Worm (Caenorhabditis elegans): Measurements from ENCODE around the gene ubc-26.

The ubc-26 gene

ce11 chrII:2900248-2900647 lies at the start of gene ubc-26:
TSS of gene ubc-26 (minus strand) at chrII:2900348.
- TF ChIP-seq hlh-30 (tag; optimal IDR thresholded peaks at IDR 0.05; ENCODE audit: insufficient read depth): no peak
- TF ChIP-seq ztf-7 (tag; optimal IDR thresholded peaks at IDR 0.05): no peak
- no peak for TF ChIP-seq hlh-11 (tag; optimal IDR thresholded peaks at IDR 0.05)
- no peak for TF ChIP-seq arid-1 (GFP tag; conservative IDR thresholded peaks at IDR 0.05)
- TF ChIP-seq Y5F2A.4 (GFP tag; optimal IDR thresholded peaks at IDR 0.05): no peak
- TF ChIP-seq lin-39 (tag; optimal IDR thresholded peaks at IDR 0.05): no peak
- no peak for TF ChIP-seq fos-1 (tag; optimal IDR thresholded peaks at IDR 0.05)
- no peak for TF ChIP-seq F44E2.7 (GFP tag; IDR thresholded peaks at IDR 0.05)
- TF ChIP-seq saeg-2 (GFP tag; IDR thresholded peaks at IDR 0.05): no peak
- no peak for TF ChIP-seq Y105C5A.15 (GFP tag; IDR thresholded peaks at IDR 0.05)
- no peak for TF ChIP-seq F26F4.8 (GFP tag; conservative IDR thresholded peaks at IDR 0.05)
- TF ChIP-seq mdt-29 (GFP tag; IDR thresholded peaks at IDR 0.05): no peak
- no peak for TF ChIP-seq ZK546.5 (tag; optimal IDR thresholded peaks at IDR 0.05)
- TF ChIP-seq lin-1 (GFP tag; IDR thresholded peaks at IDR 0.05): no peak
- no peak for TF ChIP-seq daf-19 (GFP tag; conservative IDR thresholded peaks at IDR 0.05)
- TF ChIP-seq ZK337.2 (GFP tag; IDR thresholded peaks at IDR 0.05): no peak

ce11 chrII:2948614-2949013 lies 48.5 kb upstream of the ubc-26 start:
- TF ChIP-seq madf-9 (GFP tag; conservative IDR thresholded peaks at IDR 0.05) (no peak), aha-1 (tag) (peak; percentile 98)

ce11 chrII:2946438-2946837 lies 46.3 kb upstream of the ubc-26 start, which contains the start of gene srw-79:
TSS of gene srw-79 (plus strand) at chrII:2946738.
- TF ChIP-seq lin-1 (GFP tag; IDR thresholded peaks at IDR 0.05): no peak
- TF ChIP-seq dmd-6 (GFP tag; IDR thresholded peaks at IDR 0.05): no peak
- no peak for TF ChIP-seq nhr-6 (tag; optimal IDR thresholded peaks at IDR 0.05)
- TF ChIP-seq egl-27 (tag; optimal IDR thresholded peaks at IDR 0.05): no peak
- TF ChIP-seq snpc-4 (tag; optimal IDR thresholded peaks at IDR 0.05): no peak
- no peak for TF ChIP-seq ceh-44 (GFP tag; IDR thresholded peaks at IDR 0.05)
- no peak for TF ChIP-seq nhr-11 (tag; optimal IDR thresholded peaks at IDR 0.05)
- no peak for TF ChIP-seq aha-1 (tag)
- TF ChIP-seq F44E2.7 (GFP tag; IDR thresholded peaks at IDR 0.05): no peak
- TF ChIP-seq attf-4 (tag; optimal IDR thresholded peaks at IDR 0.05): no peak
- TF ChIP-seq mep-1 (tag; optimal IDR thresholded peaks at IDR 0.05): no peak
- no peak for TF ChIP-seq lin-38 (GFP tag; IDR thresholded peaks at IDR 0.05)
- no peak for TF ChIP-seq ztf-7 (tag; optimal IDR thresholded peaks at IDR 0.05)
- TF ChIP-seq ceh-20 (GFP tag; IDR thresholded peaks at IDR 0.05): no peak
- TF ChIP-seq snpc-1.2 (GFP tag; IDR thresholded peaks at IDR 0.05): no peak
- TF ChIP-seq unc-130 (GFP tag; optimal IDR thresholded peaks at IDR 0.05): no peak
- no peak for TF ChIP-seq nhr-76 (tag; optimal IDR thresholded peaks at IDR 0.05)
- TF ChIP-seq zip-11 (GFP tag; IDR thresholded peaks at IDR 0.05): no peak
- no peak for TF ChIP-seq ZK337.2 (GFP tag; IDR thresholded peaks at IDR 0.05)

ce11 chrII:2943966-2944365 lies 43.8 kb upstream of the ubc-26 start, which contains the start of the genes irld-50 and irld-49:
TSS of gene irld-50 (minus strand) at chrII:2944066.
TSS of gene irld-49 (plus strand) at chrII:2944176.
- no peak for TF ChIP-seq hlh-30 (tag; optimal IDR thresholded peaks at IDR 0.05; ENCODE audit: insufficient read depth)
- no peak for TF ChIP-seq R02D3.7 (tag; optimal IDR thresholded peaks at IDR 0.05)
- TF ChIP-seq mdt-29 (GFP tag; IDR thresholded peaks at IDR 0.05): no peak
- no peak for TF ChIP-seq nhr-48 (tag; optimal IDR thresholded peaks at IDR 0.05)
- TF ChIP-seq aly-2 (tag; optimal IDR thresholded peaks at IDR 0.05): no peak
- TF ChIP-seq hlh-11 (tag; optimal IDR thresholded peaks at IDR 0.05): no peak
- TF ChIP-seq Y105C5A.15 (GFP tag; IDR thresholded peaks at IDR 0.05): no peak
- no peak for TF ChIP-seq cey-2 (tag; optimal IDR thresholded peaks at IDR 0.05; ENCODE audit: borderline replicate concordance, insufficient read depth)
- no peak for TF ChIP-seq unc-130 (GFP tag; optimal IDR thresholded peaks at IDR 0.05)
- TF ChIP-seq ztf-11 (tag; optimal IDR thresholded peaks at IDR 0.05): no peak
- TF ChIP-seq jun-1 (tag; optimal IDR thresholded peaks at IDR 0.05): no peak
- no peak for TF ChIP-seq nhr-25 (tag; optimal IDR thresholded peaks at IDR 0.05; ENCODE audit: borderline replicate concordance, insufficient read depth)
- TF ChIP-seq mxl-3 (GFP tag; optimal IDR thresholded peaks at IDR 0.05): no peak
- no peak for TF ChIP-seq unc-62 (GFP tag; optimal IDR thresholded peaks at IDR 0.05 in 1 of 2)
- no peak for TF ChIP-seq unc-62 (tag; optimal IDR thresholded peaks at IDR 0.05)
- no peak for TF ChIP-seq spr-1 (tag; optimal IDR thresholded peaks at IDR 0.05)
